Fruit fly (Drosophila melanogaster) whole organism, embryonic: ENCODE measurements around the gene woc.

Experiments
- Bdp1 ChIP-seq: fragments of 200-800 bp; sonication (Bioruptor generic); optimal IDR thresholded peaks from 3 replicates; lab custom pipeline; 2016; ENCODE audit warnings: missing biosample characterization, missing genetic modification characterization
- CG11093 ChIP-seq: fragments of 200-800 bp; sonication (Bioruptor generic); IDR thresholded peaks from 3 replicates; pipeline ENCODE4 v1.3.6; 2022; ENCODE audit warnings: missing biosample characterization, missing genetic modification characterization
- CG6272 ChIP-seq: fragments of 200-800 bp; sonication (Bioruptor generic); IDR thresholded peaks from 2 replicates; pipeline ENCODE4 v1.3.6; 2022; ENCODE audit warnings: missing biosample characterization, missing genetic modification characterization
- Doc2 ChIP-seq: fragments of 200-800 bp; sonication (Bioruptor generic); IDR thresholded peaks from 2 replicates; pipeline ENCODE4 v1.3.6; 2022; ENCODE audit warnings: missing biosample characterization, missing genetic modification characterization
- pfk ChIP-seq: fragments of 200-800 bp; sonication (Bioruptor generic); optimal IDR thresholded peaks from 2 replicates; lab custom pipeline; 2018; ENCODE audit warnings: missing biosample characterization, mild to moderate bottlenecking, missing genetic modification characterization, moderate library complexity
- pita ChIP-seq: fragments of 200-800 bp; sonication (Bioruptor generic); optimal IDR thresholded peaks from 2 replicates; lab custom pipeline; 2017; ENCODE audit warnings: missing biosample characterization, mild to moderate bottlenecking, missing genetic modification characterization

- no peak for TF ChIP-seq CG11093 (GFP tag; lab: Robert Waterston, UW)
- no peak for TF ChIP-seq pita (GFP tag; lab: Kevin White, UChicago)
- no peak for TF ChIP-seq CG6272 (GFP tag; lab: Robert Waterston, UW)
- TF ChIP-seq Doc2 (GFP tag; lab: Robert Waterston, UW) = no peak
- TF ChIP-seq Bdp1 (GFP tag; lab: Kevin White, UChicago) = no peak
- no peak for TF ChIP-seq pfk (GFP tag; lab: Kevin White, UChicago)
Measured at dm6 chr3R:27218814-27219213, 45.0 kb downstream of the woc start.
